Worm (Caenorhabditis elegans) whole organism, L4 larva: ENCODE results near the gene T20D4.12.
A peak's percentile ranks its signal among the peaks of the same experiment; 100 is the strongest.
"Not testable (repeated sequence)": the region's sequence is repeated elsewhere in the genome, so short reads cannot be mapped to it uniquely, and the experiment has no call there.

Source experiments
- F49E8.2 ChIP-seq: sonication (generic microtip); optimal IDR thresholded peaks from 2 replicates; lab custom pipeline; 2016; ENCODE audit warnings: missing compliant biosample characterization, mild to moderate bottlenecking, missing genetic modification characterization, borderline replicate concordance
- T20F7.1 ChIP-seq: fragments of 200-800 bp; sonication (Bioruptor generic); optimal IDR thresholded peaks from 2 replicates; lab custom pipeline; 2018; ENCODE audit warnings: mild to moderate bottlenecking, missing genetic modification characterization, missing compliant biosample characterization
- Y48G9A.11 ChIP-seq: fragments of 200-800 bp; sonication (Bioruptor generic); IDR thresholded peaks from 2 replicates; pipeline ENCODE4 v1.3.6; 2022; ENCODE audit warnings: missing genetic modification reagents, missing genetic modification characterization, missing compliant biosample characterization
- Y5F2A.4 ChIP-seq: fragments of 200-800 bp; sonication (Bioruptor generic); optimal IDR thresholded peaks from 2 replicates; lab custom pipeline; 2018; ENCODE audit warnings: mild to moderate bottlenecking, missing genetic modification characterization, missing compliant biosample characterization
- ZK337.2 ChIP-seq: fragments of 200-800 bp; sonication (Bioruptor generic); IDR thresholded peaks from 2 replicates; pipeline ENCODE4 v1.3.6; 2022; ENCODE audit warnings: missing genetic modification reagents, missing genetic modification characterization, missing compliant biosample characterization
- aha-1 ChIP-seq: fragments of 150-350 bp; peaks from one replicate; lab custom pipeline; 2014; ENCODE audit warnings: missing biosample characterization, missing genetic modification characterization
- arid-1 ChIP-seq: fragments of 200-800 bp; sonication (Bioruptor generic); conservative IDR thresholded peaks from 2 replicates; pipeline ENCODE4 v1.3.6; 2022; ENCODE audit warnings: missing genetic modification reagents, missing genetic modification characterization, missing compliant biosample characterization
- attf-4 ChIP-seq: sonication (generic microtip); optimal IDR thresholded peaks from 3 replicates; lab custom pipeline; 2017; ENCODE audit warnings: missing biosample characterization, missing genetic modification characterization
- ceh-28 ChIP-seq: fragments of 150-350 bp; optimal IDR thresholded peaks from 2 replicates; lab custom pipeline; 2014; ENCODE audit warnings: missing biosample characterization, missing genetic modification reagents, missing genetic modification characterization
- ceh-32 ChIP-seq: sonication (generic microtip); optimal IDR thresholded peaks from 2 replicates; lab custom pipeline; 2016; ENCODE audit warnings: mild to moderate bottlenecking, missing genetic modification characterization, missing compliant biosample characterization; ENCODE audit not compliant: poor library complexity
- ceh-44 ChIP-seq: fragments of 200-800 bp; sonication (Bioruptor generic); IDR thresholded peaks from 2 replicates; pipeline ENCODE4 v1.3.6; 2022; ENCODE audit warnings: missing genetic modification reagents, missing genetic modification characterization, missing compliant biosample characterization
- ceh-62 ChIP-seq: sonication (generic microtip); optimal IDR thresholded peaks from 2 replicates; lab custom pipeline; 2017; ENCODE audit warnings: missing biosample characterization, missing genetic modification characterization
- ceh-82 ChIP-seq: sonication (generic microtip); optimal IDR thresholded peaks from 2 replicates; lab custom pipeline; 2017; ENCODE audit warnings: missing biosample characterization, missing genetic modification characterization
- ces-1 ChIP-seq: fragments of 150-350 bp; sonication (generic microtip); optimal IDR thresholded peaks from 4 replicates; lab custom pipeline; 2014; ENCODE audit warnings: missing biosample characterization, missing genetic modification reagents, missing genetic modification characterization
- daf-16 ChIP-seq, 3 experiments: sonication (generic microtip); optimal IDR thresholded peaks; 2 replicates each; lab custom pipeline; 2016 to 2017; ENCODE audit warnings: missing genetic modification characterization in 3 of 3, missing genetic modification reagents in 3 of 3, mild to moderate bottlenecking in 2 of 3, missing compliant biosample characterization in 2 of 3, missing biosample characterization in 1 of 3, moderate library complexity in 1 of 3
- daf-8 ChIP-seq: fragments of 200-800 bp; sonication (Bioruptor generic); IDR thresholded peaks from 2 replicates; pipeline ENCODE4 v1.3.6; 2022; ENCODE audit warnings: missing genetic modification characterization, missing compliant biosample characterization
- dmd-6 ChIP-seq: fragments of 200-800 bp; sonication (Bioruptor generic); IDR thresholded peaks from 2 replicates; pipeline ENCODE4 v1.3.6; 2022; ENCODE audit warnings: missing genetic modification reagents, missing genetic modification characterization, missing compliant biosample characterization
- dmd-9 ChIP-seq: fragments of 200-800 bp; sonication (Bioruptor generic); IDR thresholded peaks from 2 replicates; pipeline ENCODE4 v1.3.6; 2022; ENCODE audit warnings: missing genetic modification reagents, missing genetic modification characterization, missing compliant biosample characterization
- dpl-1 ChIP-seq: fragments of 150-350 bp; optimal IDR thresholded peaks from 2 replicates; lab custom pipeline; 2014; ENCODE audit warnings: missing biosample characterization, missing genetic modification reagents, missing genetic modification characterization
- egl-43 ChIP-seq: fragments of 200-800 bp; sonication (Bioruptor generic); IDR thresholded peaks from 2 replicates; pipeline ENCODE4 v1.3.6; 2022; ENCODE audit warnings: missing genetic modification reagents, missing genetic modification characterization, missing compliant biosample characterization
- fkh-10 ChIP-seq: fragments of 150-350 bp; optimal IDR thresholded peaks from 2 replicates; lab custom pipeline; 2014; ENCODE audit warnings: missing biosample characterization, missing genetic modification reagents, missing genetic modification characterization
- hif-1 ChIP-seq, 2 experiments: sonication (generic microtip); optimal IDR thresholded peaks; 2 replicates each; lab custom pipeline; 2016 to 2017; ENCODE audit warnings: missing compliant biosample characterization in 2 of 2, missing genetic modification characterization in 2 of 2, missing genetic modification reagents in 2 of 2, missing genotype in 2 of 2, mild to moderate bottlenecking in 1 of 2
- hlh-30 ChIP-seq: sonication (generic microtip); optimal IDR thresholded peaks from 2 replicates; lab custom pipeline; 2017; ENCODE audit warnings: antibody characterized with exemption, mild to moderate bottlenecking, missing genetic modification characterization, missing compliant biosample characterization; ENCODE audit not compliant: insufficient read depth
- hmg-1.1 ChIP-seq: fragments of 200-800 bp; sonication (Bioruptor generic); IDR thresholded peaks from 2 replicates; pipeline ENCODE4 v1.3.6; 2022; ENCODE audit warnings: missing genetic modification reagents, missing genetic modification characterization, missing compliant biosample characterization
- jun-1 ChIP-seq: fragments of 150-350 bp; optimal IDR thresholded peaks from 2 replicates; lab custom pipeline; 2014; ENCODE audit warnings: missing biosample characterization, missing genetic modification reagents, missing genetic modification characterization
- lin-1 ChIP-seq: fragments of 200-800 bp; sonication (Bioruptor generic); IDR thresholded peaks from 2 replicates; pipeline ENCODE4 v1.3.6; 2022; ENCODE audit warnings: missing genetic modification reagents, missing genetic modification characterization, missing compliant biosample characterization
- lin-13 ChIP-seq: fragments of 150-350 bp; optimal IDR thresholded peaks from 2 replicates; lab custom pipeline; 2014; ENCODE audit warnings: missing biosample characterization, missing genetic modification reagents, missing genetic modification characterization
- lin-38 ChIP-seq: fragments of 200-800 bp; sonication (Bioruptor generic); IDR thresholded peaks from 2 replicates; pipeline ENCODE4 v1.3.6; 2022; ENCODE audit warnings: missing genetic modification reagents, missing genetic modification characterization, missing compliant biosample characterization
- lir-3 ChIP-seq: sonication (generic microtip); optimal IDR thresholded peaks from 2 replicates; lab custom pipeline; 2016; ENCODE audit warnings: mild to moderate bottlenecking, missing genetic modification characterization, missing compliant biosample characterization
- madf-9 ChIP-seq: fragments of 200-800 bp; sonication (Bioruptor generic); conservative IDR thresholded peaks from 2 replicates; pipeline ENCODE4 v1.3.6; 2022; ENCODE audit warnings: missing genetic modification reagents, missing genetic modification characterization, missing compliant biosample characterization
- mes-2 ChIP-seq: sonication (generic microtip); optimal IDR thresholded peaks from 2 replicates; lab custom pipeline; 2016; ENCODE audit warnings: missing genotype, mild to moderate bottlenecking, missing genetic modification characterization, missing compliant biosample characterization; ENCODE audit not compliant: poor library complexity, severe bottlenecking
- nhr-10 ChIP-seq: fragments of 150-350 bp; optimal IDR thresholded peaks from 2 replicates; lab custom pipeline; 2014; ENCODE audit warnings: missing biosample characterization, missing genetic modification characterization
- nhr-11 ChIP-seq: fragments of 150-350 bp; optimal IDR thresholded peaks from 2 replicates; lab custom pipeline; 2014; ENCODE audit warnings: missing biosample characterization, missing genetic modification characterization
- nhr-111 ChIP-seq: fragments of 200-800 bp; sonication (Bioruptor generic); optimal IDR thresholded peaks from 2 replicates; lab custom pipeline; 2018; ENCODE audit warnings: mild to moderate bottlenecking, missing genetic modification characterization, missing compliant biosample characterization
- nhr-41 ChIP-seq: fragments of 200-800 bp; sonication (Bioruptor generic); IDR thresholded peaks from 2 replicates; pipeline ENCODE4 v1.3.6; 2022; ENCODE audit warnings: missing genetic modification reagents, missing genetic modification characterization, missing compliant biosample characterization
- nhr-48 ChIP-seq: sonication (generic microtip); optimal IDR thresholded peaks from 2 replicates; lab custom pipeline; 2016; ENCODE audit warnings: mild to moderate bottlenecking, missing genetic modification characterization, missing compliant biosample characterization
- nhr-77 ChIP-seq: fragments of 150-350 bp; optimal IDR thresholded peaks from 2 replicates; lab custom pipeline; 2014; ENCODE audit warnings: missing biosample characterization, missing genetic modification characterization
- pha-4 ChIP-seq, 2 experiments: fragments of 150-350 bp in 1 of 2; fragments of 200-800 bp in 1 of 2; sonication (Bioruptor generic) in 1 of 2; IDR thresholded peaks in 1 of 2; optimal IDR thresholded peaks in 1 of 2; 2 replicates each; pipeline versions ENCODE4 v1.3.6 to Lab custom; 2014 to 2022; ENCODE audit warnings: missing genetic modification characterization in 2 of 2, missing genetic modification reagents in 2 of 2, missing biosample characterization in 1 of 2, missing compliant biosample characterization in 1 of 2
- php-3 ChIP-seq: fragments of 200-800 bp; sonication (Bioruptor generic); IDR thresholded peaks from 2 replicates; pipeline ENCODE4 v1.3.6; 2022; ENCODE audit warnings: missing genetic modification reagents, missing genetic modification characterization, missing compliant biosample characterization
- pqm-1 ChIP-seq: sonication (generic microtip); optimal IDR thresholded peaks from 2 replicates; lab custom pipeline; 2017; ENCODE audit warnings: missing biosample characterization, missing genetic modification characterization
- snpc-1.2 ChIP-seq: fragments of 200-800 bp; sonication (Bioruptor generic); IDR thresholded peaks from 2 replicates; pipeline ENCODE4 v1.3.6; 2022; ENCODE audit warnings: missing genetic modification reagents, missing genetic modification characterization, missing compliant biosample characterization
- tra-1 ChIP-seq: fragments of 200-800 bp; sonication (Bioruptor generic); IDR thresholded peaks from 2 replicates; pipeline ENCODE4 v1.3.6; 2022; ENCODE audit warnings: missing genetic modification reagents, missing genetic modification characterization, missing compliant biosample characterization
- unc-39 ChIP-seq: sonication (generic microtip); optimal IDR thresholded peaks from 2 replicates; lab custom pipeline; 2017; ENCODE audit warnings: missing biosample characterization, missing genetic modification characterization
- zag-1 ChIP-seq: fragments of 150-350 bp; optimal IDR thresholded peaks from 2 replicates; lab custom pipeline; 2014; ENCODE audit warnings: missing biosample characterization, missing genetic modification characterization

Gene T20D4.12

ce11 chrV:3367773-3368172, 29.1 kb upstream of the T20D4.12 start, which contains the start of gene C04E12.2:
Gene C04E12.2 (plus strand): TSS chrV:3368073.
- not testable (repeated sequence) for TF ChIP-seq nhr-111 (GFP tag; lab: Kevin White, UChicago); unc-39 (tag; lab: Kevin White, UChicago); egl-43 (GFP tag; lab: Robert Waterston, UW)

- TF ChIP-seq ceh-62 (tag; lab: Kevin White, UChicago) (no peak), ces-1 (GFP tag; lab: Kevin White, UChicago) (no peak), tra-1 (no peak), pha-4 (GFP tag; IDR thresholded peaks at IDR 0.05; lab: Robert Waterston, UW) (no peak), pha-4 (tag; optimal IDR thresholded peaks at IDR 0.05; lab: Kevin White, UChicago) (no peak), arid-1 (GFP tag; lab: Robert Waterston, UW) (no peak), pqm-1 (no peak), php-3 (GFP tag; lab: Robert Waterston, UW) (no peak), aha-1 (tag; lab: Kevin White, UChicago) (no peak)
These were observed 24.2 kb upstream of the T20D4.12 start, which contains the start of gene srx-121 for ce11 chrV:3372673-3373072. Gene srx-121 (minus strand): TSS chrV:3372773.

ce11 chrV:3376973-3377372, 19.9 kb upstream of the T20D4.12 start, which contains the start of gene srbc-2:
Gene srbc-2 (minus strand): TSS chrV:3377073.
- TF ChIP-seq fkh-10 (GFP tag; lab: Kevin White, UChicago) (no peak), madf-9 (GFP tag; lab: Robert Waterston, UW) (no peak), ceh-32 (no peak), attf-4 (tag; lab: Kevin White, UChicago) (no peak), ZK337.2 (GFP tag; lab: Robert Waterston, UW) (no peak), ceh-28 (no peak), pha-4 (GFP tag; IDR thresholded peaks at IDR 0.05; lab: Robert Waterston, UW) (no peak), pha-4 (tag; optimal IDR thresholded peaks at IDR 0.05; lab: Kevin White, UChicago) (no peak), jun-1 (tag; lab: Kevin White, UChicago) (no peak)

- TF ChIP-seq nhr-11 (tag; lab: Kevin White, UChicago): no peak
- TF ChIP-seq nhr-10 (tag; lab: Kevin White, UChicago): no peak
- peak; percentile 40 for TF ChIP-seq mes-2 (tag; lab: Kevin White, UChicago)
- TF ChIP-seq ceh-82: no peak
- TF ChIP-seq nhr-48 (tag; lab: Kevin White, UChicago): peak; percentile 82
- no peak for TF ChIP-seq dpl-1
- TF ChIP-seq Y48G9A.11 (GFP tag; lab: Robert Waterston, UW): no peak
- no peak for TF ChIP-seq Y5F2A.4 (GFP tag; lab: Kevin White, UChicago)
- no peak for TF ChIP-seq lin-13
- TF ChIP-seq daf-16 (GFP tag; optimal IDR thresholded peaks at IDR 0.05; lab: Kevin White, UChicago): peak in 1 of 2 experiments; percentile 36
- peak; percentile 63 for TF ChIP-seq daf-16 (tag; optimal IDR thresholded peaks at IDR 0.05; lab: Kevin White, UChicago)
- TF ChIP-seq nhr-41: no peak
- TF ChIP-seq lir-3 (tag; lab: Kevin White, UChicago): no peak
- peak; percentile 1 for TF ChIP-seq pqm-1
- peak; percentile 81 for TF ChIP-seq dmd-6 (GFP tag; lab: Robert Waterston, UW)
- no peak for TF ChIP-seq ceh-44 (GFP tag; lab: Robert Waterston, UW)
- TF ChIP-seq snpc-1.2: no peak
- TF ChIP-seq aha-1 (tag; lab: Kevin White, UChicago): no peak
- no peak for TF ChIP-seq dmd-9 (GFP tag; lab: Robert Waterston, UW)
- peak; percentile 25; the same call in 1 of the 2 replicates for TF ChIP-seq lin-1 (GFP tag; lab: Robert Waterston, UW)
- peak; percentile 42; the same call in 1 of the 2 replicates for TF ChIP-seq hmg-1.1
- peak; percentile 57 for TF ChIP-seq hlh-30 (tag; lab: Kevin White, UChicago)
- TF ChIP-seq unc-39 (tag; lab: Kevin White, UChicago): no peak
- no peak for TF ChIP-seq pha-4 (GFP tag; IDR thresholded peaks at IDR 0.05; lab: Robert Waterston, UW)
- TF ChIP-seq pha-4 (tag; optimal IDR thresholded peaks at IDR 0.05; lab: Kevin White, UChicago): peak; percentile 40
- peak; percentile 54 for TF ChIP-seq nhr-77 (tag; lab: Kevin White, UChicago)
- TF ChIP-seq hif-1 (tag; optimal IDR thresholded peaks at IDR 0.05; lab: Kevin White, UChicago): no peak
- no peak for TF ChIP-seq lin-38
- TF ChIP-seq T20F7.1 (GFP tag; lab: Kevin White, UChicago): no peak
- TF ChIP-seq F49E8.2 (tag; lab: Kevin White, UChicago): no peak
- no peak for TF ChIP-seq zag-1
- TF ChIP-seq daf-8 (GFP tag; lab: Robert Waterston, UW): no peak
These were observed 8.6 kb upstream of the T20D4.12 start for ce11 chrV:3388299-3388698.
